Fruit fly (Drosophila melanogaster) whole organism: ENCODE data around the gene CG3184.

Experiments
- CG8478 ChIP-seq: fragments of >200 bp; optimal IDR thresholded peaks from 2 replicates; lab custom pipeline; 2018; ENCODE audit warnings: inconsistent platforms
- Dll ChIP-seq: fragments of >200 bp; optimal IDR thresholded peaks from 2 replicates; lab custom pipeline; 2017
- psq ChIP-seq: fragments of >200 bp; optimal IDR thresholded peaks from 2 replicates; lab custom pipeline; 2017
- usp ChIP-seq: fragments of >200 bp; optimal IDR thresholded peaks from 2 replicates; lab custom pipeline; 2017; ENCODE audit warnings: missing biosample characterization, missing genetic modification characterization, mixed read lengths

DNA sequence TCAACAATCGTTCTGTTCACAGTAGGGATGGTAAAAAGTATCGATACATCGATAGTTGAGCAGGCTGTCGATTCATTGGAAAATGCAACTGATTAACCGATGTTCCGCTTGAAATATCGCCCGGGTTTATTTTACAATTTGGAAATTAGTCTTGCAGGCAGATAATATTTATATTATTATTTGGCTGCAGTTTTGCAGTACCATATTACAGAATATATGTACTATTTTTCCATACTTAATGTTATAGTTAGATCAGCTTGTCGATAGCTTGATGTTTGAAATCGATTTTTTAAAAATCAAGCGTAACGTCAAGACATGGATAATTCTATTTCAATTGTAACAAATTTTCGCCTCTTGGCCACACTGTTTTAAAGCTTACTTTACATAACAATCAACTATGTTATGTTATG, 6.4 kb upstream of the CG3184 start, which contains the start of gene CG14442:
- TF ChIP-seq CG8478 (lab: Kevin White, UChicago) (no peak), Dll (lab: Kevin White, UChicago) (no peak), psq (no peak), usp (GFP tag; lab: Kevin White, UChicago) (no peak)
